Worm (Caenorhabditis elegans) whole organism, L2 larva: Measurements from ENCODE around the gene ppm-1.H.
A peak's percentile ranks its signal among the peaks of the same experiment; 100 is the strongest.

Experiments used
- C34F6.9 ChIP-seq: fragments of 150-350 bp; optimal IDR thresholded peaks from 2 replicates; lab custom pipeline; 2014; ENCODE audit warnings: missing biosample characterization, missing genetic modification characterization
- F13H6.1 ChIP-seq: sonication (generic microtip); optimal IDR thresholded peaks from 2 replicates; lab custom pipeline; 2016; ENCODE audit warnings: missing genetic modification characterization, missing compliant biosample characterization
- R02D3.7 ChIP-seq: fragments of 150-350 bp; optimal IDR thresholded peaks from 2 replicates; lab custom pipeline; 2014; ENCODE audit warnings: missing biosample characterization, missing genetic modification characterization
- Y55F3AM.14 ChIP-seq: fragments of 200-800 bp; sonication (Bioruptor generic); optimal IDR thresholded peaks from 2 replicates; lab custom pipeline; 2018; ENCODE audit warnings: mild to moderate bottlenecking, missing genetic modification characterization, missing compliant biosample characterization
- ZK546.5 ChIP-seq: sonication (generic microtip); optimal IDR thresholded peaks from 2 replicates; lab custom pipeline; 2017; ENCODE audit warnings: missing biosample characterization, missing genetic modification characterization
- alr-1 ChIP-seq: fragments of 150-350 bp; optimal IDR thresholded peaks from 2 replicates; lab custom pipeline; 2014; ENCODE audit warnings: missing biosample characterization, missing genetic modification characterization
- ama-1 ChIP-seq: fragments of 150-350 bp; optimal IDR thresholded peaks from 2 replicates; lab custom pipeline; 2018; ENCODE audit warnings: inconsistent platforms
- blmp-1 ChIP-seq: sonication (generic microtip); optimal IDR thresholded peaks from 2 replicates; lab custom pipeline; 2017; ENCODE audit warnings: missing genetic modification characterization, mild to moderate bottlenecking, missing compliant biosample characterization, antibody characterized with exemption, moderate library complexity; ENCODE audit not compliant: insufficient read depth
- ceh-16 ChIP-seq: fragments of 150-350 bp; optimal IDR thresholded peaks from 2 replicates; lab custom pipeline; 2014; ENCODE audit warnings: missing biosample characterization, missing genetic modification characterization
- ceh-82 ChIP-seq: fragments of 150-350 bp; optimal IDR thresholded peaks from 2 replicates; lab custom pipeline; 2014; ENCODE audit warnings: missing biosample characterization, missing genetic modification characterization
- crh-2 ChIP-seq: sonication (generic microtip); optimal IDR thresholded peaks from 2 replicates; lab custom pipeline; 2017; ENCODE audit warnings: missing biosample characterization, missing genetic modification characterization
- egl-27 ChIP-seq: sonication (generic microtip); optimal IDR thresholded peaks from 3 replicates; lab custom pipeline; 2017; ENCODE audit warnings: missing biosample characterization, missing genetic modification reagents, missing genetic modification characterization
- elt-1 ChIP-seq: fragments of 150-350 bp; optimal IDR thresholded peaks from 2 replicates; lab custom pipeline; 2014; ENCODE audit warnings: missing biosample characterization, missing genetic modification characterization
- elt-3 ChIP-seq: sonication (generic microtip); optimal IDR thresholded peaks from 2 replicates; lab custom pipeline; 2017; ENCODE audit warnings: missing biosample characterization, missing genetic modification characterization
- gmeb-1 ChIP-seq: fragments of 150-350 bp; optimal IDR thresholded peaks from 2 replicates; lab custom pipeline; 2014; ENCODE audit warnings: missing biosample characterization, missing genetic modification characterization
- lin-11 ChIP-seq: fragments of 150-350 bp; sonication (generic microtip); optimal IDR thresholded peaks from 2 replicates; lab custom pipeline; 2014; ENCODE audit warnings: missing biosample characterization, missing genetic modification characterization, inconsistent platforms, mixed read lengths
- lin-13 ChIP-seq: fragments of 150-350 bp; optimal IDR thresholded peaks from 2 replicates; lab custom pipeline; 2014; ENCODE audit warnings: missing biosample characterization, missing genetic modification reagents, missing genetic modification characterization
- lin-39 ChIP-seq: fragments of 150-350 bp; optimal IDR thresholded peaks from 2 replicates; lab custom pipeline; 2014; ENCODE audit warnings: missing biosample characterization, missing genetic modification reagents, missing genetic modification characterization
- lsy-2 ChIP-seq, 2 experiments: fragments of 150-350 bp in 1 of 2; sonication (generic microtip) in 1 of 2; optimal IDR thresholded peaks; 2 replicates each; lab custom pipeline; 2014 to 2017; ENCODE audit warnings: missing biosample characterization in 2 of 2, missing genetic modification characterization in 2 of 2
- mab-5 ChIP-seq: fragments of 150-350 bp; optimal IDR thresholded peaks from 2 replicates; lab custom pipeline; 2014; ENCODE audit warnings: missing biosample characterization, missing genetic modification characterization
- nhr-10 ChIP-seq: sonication (generic microtip); optimal IDR thresholded peaks from 2 replicates; lab custom pipeline; 2017; ENCODE audit warnings: missing biosample characterization, missing genetic modification characterization
- nhr-11 ChIP-seq: fragments of 150-350 bp; optimal IDR thresholded peaks from 2 replicates; lab custom pipeline; 2014; ENCODE audit warnings: missing biosample characterization, missing genetic modification characterization
- nhr-129 ChIP-seq: fragments of 150-350 bp; optimal IDR thresholded peaks from 2 replicates; lab custom pipeline; 2014; ENCODE audit warnings: missing biosample characterization, missing genetic modification characterization
- nhr-21 ChIP-seq: fragments of 150-350 bp; optimal IDR thresholded peaks from 2 replicates; lab custom pipeline; 2014; ENCODE audit warnings: missing biosample characterization, missing genetic modification characterization
- nhr-6 ChIP-seq: fragments of 150-350 bp; optimal IDR thresholded peaks from 2 replicates; lab custom pipeline; 2014; ENCODE audit warnings: missing biosample characterization, missing genetic modification characterization
- nhr-77 ChIP-seq: fragments of 150-350 bp; optimal IDR thresholded peaks from 2 replicates; lab custom pipeline; 2014; ENCODE audit warnings: missing biosample characterization, missing genetic modification characterization
- peb-1 ChIP-seq: fragments of 150-350 bp; optimal IDR thresholded peaks from 2 replicates; lab custom pipeline; 2014; ENCODE audit warnings: missing biosample characterization, missing genetic modification characterization
- skn-1 ChIP-seq: sonication (generic microtip); optimal IDR thresholded peaks from 2 replicates; lab custom pipeline; 2017; ENCODE audit warnings: missing biosample characterization, missing genetic modification characterization
- sma-9 ChIP-seq, 2 experiments: fragments of 150-350 bp in 1 of 2; sonication (generic microtip) in 1 of 2; optimal IDR thresholded peaks; 2 replicates each; lab custom pipeline; 2014 to 2016; ENCODE audit warnings: missing genetic modification characterization in 2 of 2, mild to moderate bottlenecking in 1 of 2, missing biosample characterization in 1 of 2, missing compliant biosample characterization in 1 of 2, missing genetic modification reagents in 1 of 2, moderate library complexity in 1 of 2
- snpc-4 ChIP-seq: fragments of 150-350 bp; optimal IDR thresholded peaks from 2 replicates; lab custom pipeline; 2014; ENCODE audit warnings: missing biosample characterization, missing genetic modification characterization
- unc-39 ChIP-seq: fragments of 150-350 bp; optimal IDR thresholded peaks from 2 replicates; lab custom pipeline; 2014; ENCODE audit warnings: missing biosample characterization, missing genetic modification characterization
- unc-55 ChIP-seq: fragments of 150-350 bp; sonication (generic microtip); optimal IDR thresholded peaks from 3 replicates; lab custom pipeline; 2014; ENCODE audit warnings: missing biosample characterization, missing genetic modification reagents, missing genetic modification characterization
- ztf-1 ChIP-seq: fragments of 200-800 bp; sonication (Bioruptor generic); conservative IDR thresholded peaks from 2 replicates; pipeline ENCODE4 v1.3.6; 2022; ENCODE audit warnings: missing genetic modification characterization, missing compliant biosample characterization
- ztf-4 ChIP-seq: fragments of 150-350 bp; optimal IDR thresholded peaks from 2 replicates; lab custom pipeline; 2014; ENCODE audit warnings: missing biosample characterization, missing genetic modification characterization

ppm-1.H gene

DNA sequence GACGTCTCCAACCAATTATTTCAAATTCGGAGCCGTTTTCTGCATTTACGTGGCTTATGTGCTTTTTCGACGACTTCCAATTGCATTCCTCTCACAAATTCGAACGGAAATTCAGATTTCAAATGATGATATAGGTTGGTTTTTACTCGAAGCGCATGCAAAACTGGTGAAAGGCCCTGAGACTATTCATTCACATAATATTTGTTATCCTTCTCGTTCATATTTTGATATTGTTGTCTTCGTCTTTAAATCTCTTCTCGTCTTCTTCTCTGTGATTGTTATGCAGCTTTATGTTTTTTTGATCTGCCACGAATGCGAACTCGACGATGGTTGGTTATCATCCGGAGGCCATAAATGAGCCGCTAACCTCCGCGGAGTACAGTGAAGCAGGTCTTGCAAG lies 14.8 kb upstream of the ppm-1.H start, which contains the start of gene hpo-12:
hpo-12 (plus strand) TSS at position 301 of the 400 bp plus-strand sequence.
- TF ChIP-seq nhr-129 (tag; lab: Kevin White, UChicago) (peak; percentile 10), mab-5 (tag; lab: Kevin White, UChicago) (no peak), alr-1 (tag; lab: Kevin White, UChicago) (no peak)
- TF ChIP-seq, all 48 proteins: peak for 1

DNA sequence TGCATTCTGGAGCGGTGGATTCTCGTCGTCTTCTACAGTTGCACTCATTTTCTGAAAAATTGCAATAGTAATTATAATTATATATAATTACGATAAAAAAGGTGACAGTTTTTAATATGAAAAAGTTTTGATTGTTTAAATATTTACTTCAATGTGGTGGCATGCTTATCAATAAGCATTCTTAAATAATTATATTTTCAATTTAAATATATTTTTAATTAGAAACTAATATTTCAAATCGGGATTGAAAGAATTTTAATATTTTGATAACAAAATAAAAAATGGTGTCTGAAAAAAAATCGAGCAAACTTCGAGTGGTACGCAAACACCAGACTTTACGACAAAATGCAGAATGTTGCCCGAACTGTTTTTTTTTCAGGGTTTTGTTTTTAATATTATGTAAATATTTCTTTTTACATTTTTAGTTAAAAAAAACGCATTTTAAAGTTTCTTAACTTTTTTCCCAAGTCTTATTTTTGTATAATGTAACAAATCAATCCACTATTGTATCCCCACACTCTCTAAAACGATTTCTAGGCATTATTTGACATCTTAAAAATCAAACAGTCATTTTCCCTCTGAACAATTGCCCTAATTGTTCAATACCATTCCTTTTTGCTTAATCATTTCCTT lies 14.2 kb upstream of the ppm-1.H start, which contains the start of the genes C42C1.12 and C42C1.19:
C42C1.12 (minus strand) TSS at position 51 of the 633 bp plus-strand sequence.
C42C1.19 (plus strand) TSS at position 583 of the 633 bp plus-strand sequence.
- TF ChIP-seq C34F6.9 (tag; lab: Kevin White, UChicago) (peak; percentile 56), lsy-2 (tag; optimal IDR thresholded peaks at IDR 0.05; lab: Kevin White, UChicago) (peak; percentile 6 to 64), gmeb-1 (no peak)

ce11 chrIV:12279340-12279739 lies 11.2 kb upstream of the ppm-1.H start, which contains the start of gene ltah-1.1:
Gene ltah-1.1 (plus strand): TSS chrIV:12279622.
- TF ChIP-seq nhr-129 (tag; lab: Kevin White, UChicago) = peak; percentile 20
- no peak for TF ChIP-seq crh-2 (tag; lab: Kevin White, UChicago)
- TF ChIP-seq F13H6.1 (tag; lab: Kevin White, UChicago) = no peak
- TF ChIP-seq ztf-1 = no peak
- no peak for TF ChIP-seq ceh-16 (tag; lab: Kevin White, UChicago)
- TF ChIP-seq nhr-6 (tag; lab: Kevin White, UChicago) = no peak
- TF ChIP-seq snpc-4 = no peak
- TF ChIP-seq elt-3 (tag; lab: Kevin White, UChicago) = no peak

DNA sequence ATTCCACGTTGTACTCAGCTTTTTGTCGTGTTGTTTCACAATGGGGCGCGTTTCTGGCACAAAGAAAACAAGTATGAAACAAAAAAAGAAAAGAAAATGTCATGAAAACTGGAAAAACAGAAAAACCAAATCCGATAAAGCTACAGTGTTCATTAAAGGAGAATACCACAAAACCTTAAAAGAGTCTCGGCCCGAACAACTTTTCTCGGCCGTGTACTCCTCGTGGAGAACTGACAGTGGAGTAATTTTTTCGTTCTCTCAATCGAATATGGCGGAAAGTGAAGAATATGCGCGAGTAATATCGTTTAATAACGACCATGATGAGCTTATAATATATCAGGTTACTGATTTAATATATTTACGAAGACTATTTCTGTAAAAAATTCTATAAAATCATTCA lies 10.4 kb upstream of the ppm-1.H start, which contains the start of the genes tag-335 and vkmt-1:
tag-335 (minus strand) TSS at position 88 of the 400 bp plus-strand sequence.
vkmt-1 (plus strand) TSS at position 219 of the 400 bp plus-strand sequence.
- TF ChIP-seq lsy-2 (tag; optimal IDR thresholded peaks at IDR 0.05; lab: Kevin White, UChicago) (peak in 1 of 2 experiments; percentile 68), nhr-129 (tag; lab: Kevin White, UChicago) (peak; percentile 63), nhr-21 (tag; lab: Kevin White, UChicago) (no peak), ZK546.5 (tag; lab: Kevin White, UChicago) (no peak), blmp-1 (tag; lab: Kevin White, UChicago) (no peak), sma-9 (GFP tag; optimal IDR thresholded peaks at IDR 0.05; lab: Kevin White, UChicago) (no peak), sma-9 (tag; optimal IDR thresholded peaks at IDR 0.05; lab: Kevin White, UChicago) (no peak), egl-27 (tag; lab: Kevin White, UChicago) (no peak), ceh-82 (no peak), crh-2 (tag; lab: Kevin White, UChicago) (peak; percentile 18)
- TF ChIP-seq, all 48 proteins: peak for 3

DNA sequence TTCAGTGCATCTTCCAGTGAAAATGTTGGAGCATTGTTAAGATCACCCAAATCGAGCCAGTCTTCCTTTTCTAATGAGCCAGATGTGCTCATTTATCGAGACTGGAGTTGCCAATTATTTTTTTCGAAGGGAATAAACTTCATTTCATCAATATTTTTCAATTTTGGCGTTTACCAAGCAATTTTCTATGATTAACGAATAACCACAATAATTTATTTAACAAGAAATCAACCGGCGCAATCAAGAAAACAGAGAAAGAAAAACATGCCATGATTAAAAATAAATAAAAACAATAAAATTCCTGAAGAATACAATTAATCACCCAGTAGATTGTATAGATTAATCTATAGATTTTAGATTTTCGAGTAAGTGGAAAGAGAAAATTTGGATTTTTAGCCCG lies 7.8 kb upstream of the ppm-1.H start, which contains the start of gene vps-8:
vps-8 (minus strand) TSS at position 101 of the 400 bp plus-strand sequence.
- TF ChIP-seq ceh-82 (no peak), ztf-4 (no peak), mab-5 (tag; lab: Kevin White, UChicago) (no peak), unc-39 (no peak), nhr-11 (tag; lab: Kevin White, UChicago) (no peak), lin-11 (tag; lab: Kevin White, UChicago) (no peak), nhr-10 (tag; lab: Kevin White, UChicago) (no peak), nhr-6 (tag; lab: Kevin White, UChicago) (no peak), nhr-77 (no peak), unc-55 (no peak)

DNA sequence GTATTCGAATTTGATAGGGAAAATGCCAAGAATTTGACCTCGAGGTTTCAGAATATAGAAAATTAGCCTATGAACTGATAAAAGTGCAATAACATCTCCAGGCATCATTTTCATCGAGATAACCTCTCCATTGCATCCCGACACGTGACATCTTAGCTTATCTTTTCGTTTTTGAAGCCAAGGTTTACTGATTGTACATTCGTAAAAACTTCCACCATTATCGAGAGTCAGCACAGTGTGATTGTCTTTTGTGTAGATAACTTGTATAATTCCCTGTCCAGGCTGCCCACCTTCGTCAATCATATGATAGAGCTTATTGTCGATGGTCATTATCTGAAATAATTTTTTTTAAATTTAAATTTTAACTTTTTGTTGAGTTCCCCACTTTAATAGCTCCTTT lies 6.2 kb upstream of the ppm-1.H start:
- no peak for TF ChIP-seq unc-39
- no peak for TF ChIP-seq lsy-2 (tag; optimal IDR thresholded peaks at IDR 0.05; lab: Kevin White, UChicago)
- no peak for TF ChIP-seq lin-11 (tag; lab: Kevin White, UChicago)
- TF ChIP-seq gmeb-1 = peak; percentile 5
- peak; percentile 22 for TF ChIP-seq nhr-129 (tag; lab: Kevin White, UChicago)
- no peak for TF ChIP-seq nhr-11 (tag; lab: Kevin White, UChicago)
- TF ChIP-seq, all 48 proteins: peak for 2

ce11 chrIV:12270392-12270791 lies 2.3 kb upstream of the ppm-1.H start, which contains the start of gene C42C1.3:
Gene C42C1.3 (minus strand): TSS chrIV:12270492.
- TF ChIP-seq elt-3 (tag; lab: Kevin White, UChicago) (no peak), egl-27 (tag; lab: Kevin White, UChicago) (no peak), Y55F3AM.14 (GFP tag; lab: Kevin White, UChicago) (no peak), mab-5 (tag; lab: Kevin White, UChicago) (no peak), nhr-10 (tag; lab: Kevin White, UChicago) (no peak), snpc-4 (no peak), lin-11 (tag; lab: Kevin White, UChicago) (no peak), lin-39 (tag; lab: Kevin White, UChicago) (no peak), unc-39 (no peak), lin-13 (GFP tag; lab: Kevin White, UChicago) (no peak), unc-55 (no peak), F13H6.1 (tag; lab: Kevin White, UChicago) (no peak), elt-1 (no peak), skn-1 (no peak), R02D3.7 (tag; lab: Kevin White, UChicago) (no peak), peb-1 (tag; lab: Kevin White, UChicago) (no peak), ama-1 (lab: Kevin White, UChicago) (no peak)
